Worm (Caenorhabditis elegans): ENCODE results near the gene ceh-32.

The ceh-32 gene

DNA sequence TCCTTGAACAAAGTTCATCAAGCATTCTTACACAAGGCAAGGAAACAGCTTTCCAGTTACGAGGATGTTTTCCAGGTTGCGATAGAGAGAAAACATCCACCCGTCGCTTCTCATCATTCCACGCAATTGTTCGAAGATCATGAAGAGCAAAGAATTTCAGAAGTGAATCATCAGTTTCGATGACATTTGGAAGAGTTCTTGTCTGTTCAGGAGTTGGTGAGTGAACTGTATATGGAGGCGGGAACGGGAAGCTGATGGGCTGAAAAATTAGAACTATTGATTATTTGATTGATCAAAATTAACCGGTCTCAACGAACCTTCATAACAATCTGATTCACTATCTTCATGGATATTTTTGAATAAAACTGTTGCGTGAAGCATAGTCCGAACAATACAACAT lies 26.8 kb upstream of the ceh-32 start:
- TF ChIP-seq ceh-16 (tag; optimal IDR thresholded peaks at IDR 0.05), result no peak
- no peak for TF ChIP-seq blmp-1 (tag; optimal IDR thresholded peaks at IDR 0.05; ENCODE audit: insufficient read depth)
- no peak for TF ChIP-seq lin-11 (tag; optimal IDR thresholded peaks at IDR 0.05)
- TF ChIP-seq mab-5 (tag; optimal IDR thresholded peaks at IDR 0.05), result no peak
- TF ChIP-seq lin-13 (GFP tag; optimal IDR thresholded peaks at IDR 0.05), result no peak
- no peak for TF ChIP-seq skn-1 (tag; optimal IDR thresholded peaks at IDR 0.05)
- TF ChIP-seq F13H6.1 (tag; optimal IDR thresholded peaks at IDR 0.05), result no peak
- TF ChIP-seq ZK546.5 (tag; optimal IDR thresholded peaks at IDR 0.05), result no peak
- TF ChIP-seq nhr-21 (tag; optimal IDR thresholded peaks at IDR 0.05), result no peak
- TF ChIP-seq sma-3 (GFP tag; optimal IDR thresholded peaks at IDR 0.05), result no peak
- no peak for TF ChIP-seq Y55F3AM.14 (GFP tag; optimal IDR thresholded peaks at IDR 0.05)
- TF ChIP-seq ztf-4 (tag; optimal IDR thresholded peaks at IDR 0.05), result no peak

DNA sequence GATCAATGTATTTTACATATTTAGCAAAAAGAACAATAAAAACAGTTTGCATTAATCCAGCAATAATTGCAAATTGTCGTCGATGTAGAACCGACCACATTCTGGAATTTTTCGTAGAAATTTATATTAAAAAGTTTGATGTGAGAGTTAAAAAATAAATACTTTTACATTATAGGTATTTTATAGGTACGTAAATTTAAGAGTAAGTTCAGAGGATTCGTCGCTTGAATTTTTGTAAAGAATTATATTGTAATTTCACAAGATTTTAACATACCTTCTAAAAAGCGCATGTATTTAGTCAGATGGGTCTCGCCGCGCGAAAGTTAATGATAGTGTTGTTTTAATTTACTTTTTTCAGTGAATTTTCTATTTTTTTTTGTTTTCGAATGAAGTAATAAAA lies 24.9 kb upstream of the ceh-32 start, which contains the start of gene rhr-2:
TSS of gene rhr-2 (minus strand) at position 101 of the 400 bp plus-strand sequence.
- TF ChIP-seq lin-39 (tag; optimal IDR thresholded peaks at IDR 0.05), result no peak
- TF ChIP-seq C34F6.9 (tag; optimal IDR thresholded peaks at IDR 0.05), result no peak
- no peak for TF ChIP-seq mab-5 (tag; optimal IDR thresholded peaks at IDR 0.05)
- TF ChIP-seq lsy-2 (tag; optimal IDR thresholded peaks at IDR 0.05), result no peak
- no peak for TF ChIP-seq skn-1 (tag; optimal IDR thresholded peaks at IDR 0.05)
- TF ChIP-seq F13H6.1 (tag; optimal IDR thresholded peaks at IDR 0.05), result no peak
- TF ChIP-seq Y55F3AM.14 (GFP tag; optimal IDR thresholded peaks at IDR 0.05), result no peak
- TF ChIP-seq unc-55 (GFP tag; optimal IDR thresholded peaks at IDR 0.05), result no peak
- TF ChIP-seq egl-27 (tag; optimal IDR thresholded peaks at IDR 0.05), result no peak
- TF ChIP-seq nhr-237 (tag; optimal IDR thresholded peaks at IDR 0.05), result no peak
- no peak for TF ChIP-seq ceh-16 (tag; optimal IDR thresholded peaks at IDR 0.05)
- no peak for TF ChIP-seq nhr-77 (tag; optimal IDR thresholded peaks at IDR 0.05)
- TF ChIP-seq ztf-4 (tag; optimal IDR thresholded peaks at IDR 0.05), result no peak
- TF ChIP-seq snpc-4 (tag; optimal IDR thresholded peaks at IDR 0.05), result no peak
- no peak for TF ChIP-seq peb-1 (tag; optimal IDR thresholded peaks at IDR 0.05)
- TF ChIP-seq alr-1 (tag; optimal IDR thresholded peaks at IDR 0.05), result no peak
- TF ChIP-seq elt-3 (tag; optimal IDR thresholded peaks at IDR 0.05), result no peak
- no peak for TF ChIP-seq sem-4 (tag; optimal IDR thresholded peaks at IDR 0.05)

DNA sequence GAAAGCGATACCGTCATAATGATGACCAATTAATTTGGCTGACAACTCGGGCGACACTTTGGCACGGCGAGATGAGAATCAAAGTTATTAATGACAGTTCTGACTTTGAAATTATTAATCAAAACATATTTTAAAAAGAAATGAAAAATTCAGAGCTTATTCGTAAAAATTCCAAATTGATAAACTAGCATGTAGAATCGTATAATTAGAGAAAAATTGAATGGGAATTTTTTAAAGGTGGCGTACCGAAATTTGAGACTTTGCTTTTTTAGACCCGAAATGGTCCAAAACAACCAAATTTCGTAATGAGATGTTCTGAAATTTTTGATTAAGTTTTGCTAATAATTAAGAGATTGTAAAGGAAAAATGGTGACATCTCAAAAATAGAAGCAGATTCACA lies 20.8 kb upstream of the ceh-32 start, which contains the start of gene daf-11:
TSS of gene daf-11 (minus strand) at position 101 of the 400 bp plus-strand sequence.
- no peak for TF ChIP-seq ZK546.5 (tag; optimal IDR thresholded peaks at IDR 0.05)
- TF ChIP-seq nhr-77 (tag; optimal IDR thresholded peaks at IDR 0.05), result no peak
- no peak for TF ChIP-seq nhr-11 (tag; optimal IDR thresholded peaks at IDR 0.05)
- TF ChIP-seq snpc-4 (tag; optimal IDR thresholded peaks at IDR 0.05), result no peak
- no peak for TF ChIP-seq lin-39 (tag; optimal IDR thresholded peaks at IDR 0.05)
- no peak for TF ChIP-seq ama-1 (optimal IDR thresholded peaks at IDR 0.05)
- no peak for TF ChIP-seq mab-5 (tag; optimal IDR thresholded peaks at IDR 0.05)
- TF ChIP-seq peb-1 (tag; optimal IDR thresholded peaks at IDR 0.05), result no peak
- no peak for TF ChIP-seq nhr-23 (tag; optimal IDR thresholded peaks at IDR 0.05)
- no peak for TF ChIP-seq nhr-129 (tag; optimal IDR thresholded peaks at IDR 0.05)
- TF ChIP-seq C34F6.9 (tag; optimal IDR thresholded peaks at IDR 0.05), result no peak
- no peak for TF ChIP-seq crh-2 (tag; optimal IDR thresholded peaks at IDR 0.05)
- no peak for TF ChIP-seq gmeb-1 (tag; optimal IDR thresholded peaks at IDR 0.05)
- TF ChIP-seq F13H6.1 (tag; optimal IDR thresholded peaks at IDR 0.05), result no peak
- no peak for TF ChIP-seq blmp-1 (tag; optimal IDR thresholded peaks at IDR 0.05; ENCODE audit: insufficient read depth)
- TF ChIP-seq nhr-25 (tag; optimal IDR thresholded peaks at IDR 0.05), result no peak
- no peak for TF ChIP-seq ztf-11 (tag; optimal IDR thresholded peaks at IDR 0.05)
- TF ChIP-seq lin-11 (tag; optimal IDR thresholded peaks at IDR 0.05), result no peak
- no peak for TF ChIP-seq ztf-1 (GFP tag; conservative IDR thresholded peaks at IDR 0.05)

DNA sequence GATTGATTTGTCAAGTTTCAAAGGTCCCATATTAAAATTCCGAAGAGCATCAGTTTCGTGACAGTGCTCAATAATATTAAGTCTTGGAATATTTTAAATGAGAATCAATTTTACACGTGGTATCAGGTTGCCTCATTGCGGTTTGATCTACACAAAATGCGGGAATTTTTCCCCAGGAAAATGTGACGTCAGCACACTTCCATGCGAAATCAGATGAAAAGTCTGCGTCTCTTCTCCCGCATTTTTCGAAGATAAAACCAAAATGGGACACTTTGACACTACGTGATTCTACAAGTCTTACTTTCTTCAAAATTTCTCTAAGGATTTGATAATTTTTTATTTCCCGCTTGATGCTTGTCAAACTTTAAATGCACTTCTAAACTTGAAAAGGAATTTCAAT lies 17.7 kb upstream of the ceh-32 start:
- TF ChIP-seq F13H6.1 (tag; optimal IDR thresholded peaks at IDR 0.05) (no peak), nhr-12 (tag; optimal IDR thresholded peaks at IDR 0.05) (no peak), nhr-6 (tag; optimal IDR thresholded peaks at IDR 0.05) (no peak), lin-11 (tag; optimal IDR thresholded peaks at IDR 0.05) (no peak), Y55F3AM.14 (GFP tag; optimal IDR thresholded peaks at IDR 0.05) (no peak), ama-1 (optimal IDR thresholded peaks at IDR 0.05) (no peak), sma-9 (GFP tag; optimal IDR thresholded peaks at IDR 0.05) (no peak), sma-9 (tag; optimal IDR thresholded peaks at IDR 0.05) (no peak), alr-1 (tag; optimal IDR thresholded peaks at IDR 0.05) (no peak), C34F6.9 (tag; optimal IDR thresholded peaks at IDR 0.05) (no peak), crh-2 (tag; optimal IDR thresholded peaks at IDR 0.05) (no peak), blmp-1 (tag; optimal IDR thresholded peaks at IDR 0.05; ENCODE audit: insufficient read depth) (no peak), unc-55 (GFP tag; optimal IDR thresholded peaks at IDR 0.05) (no peak)
